Fruit fly (Drosophila melanogaster): ENCODE measurements around the gene asp.

The asp gene

DNA sequence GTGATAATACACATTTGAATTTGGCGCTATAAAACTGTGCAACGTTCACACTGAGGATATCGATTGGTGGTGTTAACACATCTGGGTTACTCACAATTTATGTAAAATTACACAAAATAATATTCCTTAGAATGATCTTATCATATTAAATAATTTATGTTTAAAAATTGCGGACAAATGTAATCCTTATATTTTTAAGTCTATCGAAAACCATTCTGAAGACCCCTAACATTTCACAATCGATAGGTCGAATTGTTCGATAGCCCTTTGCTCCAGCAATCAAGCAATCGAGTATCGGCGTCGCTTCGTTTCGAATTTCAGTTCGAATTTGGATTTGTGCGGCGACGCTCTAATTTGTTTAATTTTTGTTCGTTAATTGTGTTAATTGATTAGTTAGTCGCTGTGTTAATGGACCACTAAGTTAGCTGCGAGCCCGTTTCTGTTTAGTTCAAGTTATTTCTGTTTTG is at the start of gene asp:
asp (plus strand) TSS at position 289 of the 467 bp plus-strand sequence.
- no peak for TF ChIP-seq cic (GFP tag; optimal IDR thresholded peaks at IDR 0.05)
- no peak for TF ChIP-seq CG7045 (GFP tag; optimal IDR thresholded peaks at IDR 0.05)
- no peak for TF ChIP-seq Crg-1 (GFP tag; optimal IDR thresholded peaks at IDR 0.05)
- TF ChIP-seq CG14711 (tag; optimal IDR thresholded peaks at IDR 0.05) = peak; percentile 17
- peak; percentile 28 for TF ChIP-seq bab1 (GFP tag; optimal IDR thresholded peaks at IDR 0.05)
- no peak for TF ChIP-seq cnc (optimal IDR thresholded peaks at IDR 0.05)
- peak; percentile 45 for TF ChIP-seq CG1620 (GFP tag; optimal IDR thresholded peaks at IDR 0.05)
- TF ChIP-seq CG12768 (GFP tag; optimal IDR thresholded peaks at IDR 0.05) = no peak
- no peak for TF ChIP-seq Hr96 (GFP tag; optimal IDR thresholded peaks at IDR 0.05)
- no peak for TF ChIP-seq ovo (GFP tag; optimal IDR thresholded peaks at IDR 0.05)
- TF ChIP-seq tj (GFP tag; optimal IDR thresholded peaks at IDR 0.05) = no peak
- TF ChIP-seq CG11617 (GFP tag; optimal IDR thresholded peaks at IDR 0.05) = no peak
- peak; percentile 12 for TF ChIP-seq CG7101 (tag; optimal IDR thresholded peaks at IDR 0.05)
- no peak for TF ChIP-seq CG33017 (tag; optimal IDR thresholded peaks at IDR 0.05)
- no peak for TF ChIP-seq pad (GFP tag; optimal IDR thresholded peaks at IDR 0.05)
- TF ChIP-seq Clk (GFP tag; optimal IDR thresholded peaks at IDR 0.05) = no peak
- peak; percentile 52 for TF ChIP-seq kay (GFP tag; ENCODE audit: borderline replicate concordance)
- TF ChIP-seq Mnt (GFP tag; optimal IDR thresholded peaks at IDR 0.05) = no peak
- peak; percentile 58 for TF ChIP-seq toe (GFP tag; optimal IDR thresholded peaks at IDR 0.05)
- TF ChIP-seq CG5204 (GFP tag; optimal IDR thresholded peaks at IDR 0.05) = peak; percentile 42

DNA sequence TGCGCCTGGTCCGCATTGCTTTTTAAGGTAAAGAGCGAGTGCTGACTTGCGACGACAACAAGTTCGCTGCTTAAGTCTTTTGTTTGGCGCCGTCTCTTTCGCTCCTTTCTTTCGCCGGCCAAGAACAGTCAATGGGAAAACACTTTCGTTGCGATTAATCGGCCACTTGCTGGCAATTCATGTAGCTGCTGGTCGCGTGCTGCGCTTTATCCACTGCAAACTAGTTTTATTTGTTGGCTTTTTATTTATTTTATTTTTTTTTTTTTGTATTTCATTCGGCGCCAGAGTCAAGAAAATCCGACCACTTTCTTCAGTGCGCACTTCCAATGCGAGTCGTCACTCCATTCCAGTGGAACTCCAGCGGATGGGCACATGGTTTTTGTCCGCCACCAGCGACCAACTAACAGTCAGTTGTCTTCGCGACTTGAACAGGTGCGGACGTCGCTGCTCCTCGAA is 41.2 kb upstream of the asp start, which contains the start of the genes CG13627 and CG46316:
CG13627 (plus strand) TSS at position 406 of the 456 bp plus-strand sequence.
CG46316 (plus strand) TSS at position 406 of the 456 bp plus-strand sequence.
- TF ChIP-seq cnc (optimal IDR thresholded peaks at IDR 0.05) = no peak
- no peak for TF ChIP-seq CG1620 (GFP tag; optimal IDR thresholded peaks at IDR 0.05)
- no peak for TF ChIP-seq Crg-1 (GFP tag; optimal IDR thresholded peaks at IDR 0.05)
- TF ChIP-seq CG7045 (GFP tag; optimal IDR thresholded peaks at IDR 0.05) = no peak
- no peak for TF ChIP-seq Mnt (GFP tag; optimal IDR thresholded peaks at IDR 0.05)
- TF ChIP-seq pad (GFP tag; optimal IDR thresholded peaks at IDR 0.05) = no peak
- no peak for TF ChIP-seq ovo (GFP tag; optimal IDR thresholded peaks at IDR 0.05)
- no peak for TF ChIP-seq CG5204 (GFP tag; optimal IDR thresholded peaks at IDR 0.05)
- TF ChIP-seq CG33017 (tag; optimal IDR thresholded peaks at IDR 0.05) = no peak
- no peak for TF ChIP-seq cic (GFP tag; optimal IDR thresholded peaks at IDR 0.05)
- TF ChIP-seq kay (GFP tag; ENCODE audit: borderline replicate concordance) = no peak

DNA sequence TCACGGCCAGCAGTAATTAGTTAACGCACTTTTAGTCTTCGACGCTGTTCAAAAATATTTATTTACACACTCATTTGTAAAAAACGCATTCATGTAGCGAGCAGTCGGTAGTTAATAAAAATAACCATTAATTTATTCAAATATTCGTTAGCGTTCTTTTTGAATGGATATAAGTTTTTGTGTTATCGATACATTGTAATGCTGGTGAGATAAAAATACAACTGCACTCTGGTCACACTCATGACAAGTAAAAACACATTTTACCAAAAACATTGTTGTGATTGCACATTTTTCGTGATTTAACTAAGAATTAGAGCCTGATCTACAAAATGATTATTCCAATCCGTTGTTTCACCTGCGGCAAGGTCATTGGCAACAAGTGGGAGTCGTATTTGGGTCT is 36.4 kb upstream of the asp start, which contains the start of gene Polr2L:
Polr2L (plus strand) TSS at position 223 of the 400 bp plus-strand sequence.
- TF ChIP-seq CG5204 (GFP tag; optimal IDR thresholded peaks at IDR 0.05) (no peak), Crg-1 (GFP tag; optimal IDR thresholded peaks at IDR 0.05) (no peak), pad (GFP tag; optimal IDR thresholded peaks at IDR 0.05) (no peak), CG11617 (GFP tag; optimal IDR thresholded peaks at IDR 0.05) (no peak), kay (GFP tag; ENCODE audit: borderline replicate concordance) (no peak), cnc (optimal IDR thresholded peaks at IDR 0.05) (no peak), CG33017 (tag; optimal IDR thresholded peaks at IDR 0.05) (no peak), CG7101 (tag; optimal IDR thresholded peaks at IDR 0.05) (no peak)

DNA sequence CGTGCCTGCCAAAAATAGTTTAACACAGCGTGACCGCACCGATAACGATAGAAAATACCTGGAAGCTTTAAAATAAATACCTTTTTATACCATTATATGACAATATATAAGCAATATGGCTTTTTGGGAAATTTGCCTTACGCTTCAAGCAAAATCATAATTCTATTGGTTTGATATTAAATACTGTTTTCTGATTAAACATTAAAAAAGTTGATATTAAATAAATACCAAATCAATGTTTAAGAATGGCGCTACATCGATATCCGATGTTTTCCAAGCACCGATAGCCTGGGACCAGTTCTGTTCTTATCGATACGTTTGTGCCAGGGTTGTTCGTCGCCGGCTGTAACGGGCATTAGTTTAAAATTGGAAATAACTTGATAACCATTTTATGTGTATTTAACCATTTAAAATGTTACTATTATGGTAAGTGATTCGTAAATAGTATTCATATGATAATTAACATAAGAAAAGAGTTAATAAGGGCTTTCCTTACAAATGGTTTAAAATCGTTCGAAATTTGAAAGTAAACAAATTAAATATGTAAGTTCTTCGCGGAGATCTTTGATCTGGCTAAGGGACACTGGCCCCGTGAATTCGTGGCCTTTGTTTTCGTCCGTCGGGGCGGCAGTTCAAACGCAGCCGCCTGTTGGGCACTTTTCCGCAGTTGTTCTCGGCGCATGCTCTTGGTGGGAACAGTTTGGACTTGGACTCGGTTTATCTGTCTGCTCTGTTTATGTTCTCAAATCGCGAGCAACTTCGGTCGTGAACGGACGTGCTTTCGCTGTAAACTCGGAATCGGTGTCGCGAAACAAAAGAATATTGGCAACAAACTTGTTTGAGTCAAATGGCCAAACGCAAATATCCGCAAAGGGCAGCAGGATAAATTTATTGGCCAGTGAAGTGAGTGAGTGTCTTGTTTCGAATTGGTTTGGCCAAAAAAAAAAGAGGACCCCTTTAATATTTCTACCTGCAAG is 34.0 kb upstream of the asp start, which contains the start of the genes CG13630 and tok:
CG13630 (minus strand) TSS at position 51 of the 977 bp plus-strand sequence.
tok (plus strand) TSS at position 384 of the 977 bp plus-strand sequence.
- TF ChIP-seq CG7045 (GFP tag; optimal IDR thresholded peaks at IDR 0.05) = no peak
- no peak for TF ChIP-seq Crg-1 (GFP tag; optimal IDR thresholded peaks at IDR 0.05)
- TF ChIP-seq ovo (GFP tag; optimal IDR thresholded peaks at IDR 0.05) = no peak
- TF ChIP-seq CG33017 (tag; optimal IDR thresholded peaks at IDR 0.05) = no peak
- no peak for TF ChIP-seq Clk (GFP tag; optimal IDR thresholded peaks at IDR 0.05)
- no peak for TF ChIP-seq kay (GFP tag; ENCODE audit: borderline replicate concordance)

DNA sequence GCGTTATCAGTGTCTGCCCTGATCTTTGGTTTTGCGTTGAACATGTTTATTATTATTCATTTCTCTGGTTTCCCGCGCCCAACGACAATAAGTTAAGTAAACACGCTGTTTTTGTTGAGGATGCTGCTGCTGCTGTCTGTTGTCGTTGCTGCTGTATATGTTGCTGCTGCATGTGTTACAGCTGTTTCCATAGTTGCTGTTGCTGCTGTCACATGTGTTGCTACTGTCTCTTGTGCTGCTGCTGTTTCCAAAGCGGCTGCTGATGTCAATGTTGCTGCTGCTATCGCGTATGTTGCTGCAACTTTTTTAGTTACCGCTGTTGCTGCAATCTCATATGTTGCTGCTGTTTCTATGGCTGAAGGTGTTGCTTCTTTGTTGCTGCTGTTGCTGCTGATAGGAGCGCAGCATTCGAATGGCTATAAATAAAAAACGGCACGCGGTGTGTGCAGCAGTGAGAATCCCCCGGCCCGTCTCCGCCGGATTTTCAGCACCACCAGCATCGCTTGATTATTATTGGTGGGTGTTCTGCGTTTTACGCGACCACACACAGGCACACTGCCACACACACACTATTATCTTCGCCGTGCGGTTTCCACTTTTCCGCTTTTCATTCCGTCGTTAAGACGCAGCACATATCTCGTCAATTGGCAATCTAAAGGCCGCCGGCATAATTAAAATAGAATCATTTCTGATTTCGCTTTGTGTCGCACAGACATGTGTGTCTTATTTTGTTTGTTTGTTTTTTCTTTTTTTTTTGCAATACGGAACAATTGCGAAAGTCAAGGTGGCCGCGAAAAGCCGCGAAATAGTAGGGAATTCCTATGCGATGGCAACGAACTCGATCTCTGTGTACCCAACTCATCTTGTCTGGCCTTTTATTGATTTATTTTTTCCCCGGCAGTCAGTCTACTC is 32.9 kb upstream of the asp start:
- TF ChIP-seq ovo (GFP tag; optimal IDR thresholded peaks at IDR 0.05) (no peak), toe (GFP tag; optimal IDR thresholded peaks at IDR 0.05) (no peak), Crg-1 (GFP tag; optimal IDR thresholded peaks at IDR 0.05) (no peak), tj (GFP tag; optimal IDR thresholded peaks at IDR 0.05) (no peak), cnc (optimal IDR thresholded peaks at IDR 0.05) (no peak), CG5204 (GFP tag; optimal IDR thresholded peaks at IDR 0.05) (no peak), CG33017 (tag; optimal IDR thresholded peaks at IDR 0.05) (no peak)

All from whole organism, adult.